Fruit fly (Drosophila melanogaster) whole organism, embryonic: ENCODE measurements around the gene CG9391.

Experiments
- Adf1 ChIP-seq: fragments of 200-800 bp; sonication (Bioruptor generic); IDR thresholded peaks from 2 replicates; pipeline ENCODE4 v1.3.6; 2022; ENCODE audit warnings: missing biosample characterization, missing genetic modification characterization
- BtbVII ChIP-seq: fragments of 200-800 bp; sonication (Bioruptor generic); optimal IDR thresholded peaks from 3 replicates; lab custom pipeline; 2017; ENCODE audit warnings: missing biosample characterization, mild to moderate bottlenecking, missing genetic modification characterization
- CG10209 ChIP-seq: fragments of 200-800 bp; sonication (Bioruptor generic); optimal IDR thresholded peaks from 3 replicates; lab custom pipeline; 2017; ENCODE audit warnings: missing biosample characterization, mild to moderate bottlenecking, missing genetic modification characterization, missing genetic modification reagents
- CG10366 ChIP-seq: fragments of 200-800 bp; sonication (Bioruptor generic); IDR thresholded peaks from 2 replicates; pipeline ENCODE4 v1.3.6; 2022; ENCODE audit warnings: missing biosample characterization, missing genetic modification characterization
- CG10543 ChIP-seq: fragments of 200-800 bp; sonication (Bioruptor generic); optimal IDR thresholded peaks from 3 replicates; lab custom pipeline; 2017; ENCODE audit warnings: missing biosample characterization, mild to moderate bottlenecking, missing genetic modification characterization, moderate library complexity
- CG11504 ChIP-seq: fragments of 200-800 bp; sonication (Bioruptor generic); optimal IDR thresholded peaks from 3 replicates; lab custom pipeline; 2019; ENCODE audit warnings: missing biosample characterization, mild to moderate bottlenecking, missing genetic modification characterization, moderate library complexity
- CG13296 ChIP-seq: fragments of 200-800 bp; sonication (Bioruptor generic); optimal IDR thresholded peaks from 3 replicates; lab custom pipeline; 2018; ENCODE audit warnings: missing biosample characterization, mild to moderate bottlenecking, missing genetic modification characterization
- CG30403 ChIP-seq: fragments of 200-800 bp; sonication (Bioruptor generic); optimal IDR thresholded peaks from 3 replicates; lab custom pipeline; 2016; ENCODE audit warnings: missing biosample characterization, missing genetic modification characterization
- CG31441 ChIP-seq: fragments of 200-800 bp; sonication (Bioruptor generic); IDR thresholded peaks from 2 replicates; pipeline ENCODE4 v1.3.6; 2022; ENCODE audit warnings: missing biosample characterization, missing genetic modification characterization
- CG32532 ChIP-seq: fragments of 200-800 bp; sonication (Bioruptor generic); IDR thresholded peaks from 2 replicates; pipeline ENCODE4 v1.3.6; 2022; ENCODE audit warnings: missing biosample characterization, missing genetic modification characterization
- CG4282 ChIP-seq: fragments of 200-800 bp; sonication (Bioruptor generic); optimal IDR thresholded peaks from 2 replicates; lab custom pipeline; 2016; ENCODE audit warnings: missing biosample characterization, missing genetic modification characterization
- CG43689 ChIP-seq: fragments of 200-800 bp; sonication (Bioruptor generic); IDR thresholded peaks from 2 replicates; pipeline ENCODE4 v1.3.6; 2022; ENCODE audit warnings: missing biosample characterization, missing genetic modification characterization
- CG6175 ChIP-seq: fragments of 200-800 bp; sonication (Bioruptor generic); IDR thresholded peaks from 3 replicates; pipeline ENCODE4 v1.3.6; 2022; ENCODE audit warnings: missing biosample characterization, missing genetic modification characterization
- CG6683 ChIP-seq: fragments of 200-800 bp; sonication (Bioruptor generic); optimal IDR thresholded peaks from 2 replicates; lab custom pipeline; 2017; ENCODE audit warnings: missing biosample characterization, mild to moderate bottlenecking, missing genetic modification characterization, missing genetic modification reagents
- CG6765 ChIP-seq: fragments of 200-800 bp; sonication (Bioruptor generic); optimal IDR thresholded peaks from 3 replicates; lab custom pipeline; 2017; ENCODE audit warnings: missing biosample characterization, mild to moderate bottlenecking, missing genetic modification characterization
- CG7987 ChIP-seq: fragments of 200-800 bp; sonication (Bioruptor generic); optimal IDR thresholded peaks from 2 replicates; lab custom pipeline; 2018; ENCODE audit warnings: missing biosample characterization, mild to moderate bottlenecking, missing genetic modification characterization, moderate library complexity
- CG8359 ChIP-seq: fragments of 200-800 bp; sonication (Bioruptor generic); optimal IDR thresholded peaks from 2 replicates; lab custom pipeline; 2017; ENCODE audit warnings: missing biosample characterization, mild to moderate bottlenecking, missing genetic modification characterization, borderline replicate concordance
- CG9727 ChIP-seq: fragments of 200-800 bp; sonication (Bioruptor generic); optimal IDR thresholded peaks from 3 replicates; lab custom pipeline; 2017; ENCODE audit warnings: missing biosample characterization, mild to moderate bottlenecking, missing genetic modification characterization
- CTCF ChIP-seq: fragments of 200-800 bp; sonication (Bioruptor generic); optimal IDR thresholded peaks from 2 replicates; lab custom pipeline; 2017; ENCODE audit warnings: missing biosample characterization, mild to moderate bottlenecking, missing genetic modification characterization, moderate library complexity
- Camta ChIP-seq: fragments of 200-800 bp; sonication (Bioruptor generic); optimal IDR thresholded peaks from 2 replicates; lab custom pipeline; 2016; ENCODE audit warnings: missing biosample characterization, missing genetic modification characterization
- Deaf1 ChIP-seq: fragments of 200-800 bp; optimal IDR thresholded peaks from 3 replicates; lab custom pipeline; 2019; ENCODE audit warnings: missing biosample characterization, mild to moderate bottlenecking, missing genetic modification characterization, moderate library complexity
- ERR ChIP-seq: fragments of 200-800 bp; sonication (Bioruptor generic); optimal IDR thresholded peaks from 2 replicates; lab custom pipeline; 2016; ENCODE audit warnings: missing biosample characterization, missing genetic modification characterization
- Eip74EF ChIP-seq, 2 experiments: fragments of 200-800 bp in 1 of 2; fragments of >200 bp in 1 of 2; sonication (Bioruptor generic) in 1 of 2; optimal IDR thresholded peaks; 2 replicates each; lab custom pipeline; 2017 to 2019; ENCODE audit warnings: missing biosample characterization in 2 of 2, missing genetic modification characterization in 2 of 2, mild to moderate bottlenecking in 1 of 2, moderate library complexity in 1 of 2
- Ets97D ChIP-seq: fragments of 200-800 bp; sonication (Bioruptor generic); optimal IDR thresholded peaks from 3 replicates; lab custom pipeline; 2016; ENCODE audit warnings: missing biosample characterization, missing genetic modification characterization
- HLH3B ChIP-seq: fragments of 200-800 bp; sonication (Bioruptor generic); IDR thresholded peaks from 2 replicates; pipeline ENCODE4 v1.3.6; 2022; ENCODE audit warnings: missing biosample characterization, missing genetic modification characterization
- Mad ChIP-seq: fragments of 200-800 bp; sonication (Bioruptor generic); optimal IDR thresholded peaks from 2 replicates; lab custom pipeline; 2016; ENCODE audit warnings: missing biosample characterization, missing genetic modification characterization
- Max ChIP-seq: fragments of 200-800 bp; sonication (Bioruptor generic); optimal IDR thresholded peaks from 2 replicates; lab custom pipeline; 2016; ENCODE audit warnings: missing biosample characterization, mild to moderate bottlenecking, missing genetic modification characterization
- Mrtf ChIP-seq: fragments of 200-800 bp; sonication (Bioruptor generic); IDR thresholded peaks from 3 replicates; pipeline ENCODE4 v1.3.6; 2022; ENCODE audit warnings: missing biosample characterization, missing genetic modification characterization
- NC2β ChIP-seq: fragments of 200-800 bp; sonication (Bioruptor generic); optimal IDR thresholded peaks from 2 replicates; lab custom pipeline; 2016; ENCODE audit warnings: missing biosample characterization, missing genetic modification characterization
- Oli ChIP-seq: fragments of 200-800 bp; sonication (Bioruptor generic); optimal IDR thresholded peaks from 2 replicates; lab custom pipeline; 2018; ENCODE audit warnings: missing biosample characterization, mild to moderate bottlenecking, missing genetic modification characterization, moderate library complexity
- Optix ChIP-seq: fragments of 200-800 bp; sonication (Bioruptor generic); IDR thresholded peaks from 3 replicates; pipeline ENCODE4 v1.3.6; 2022; ENCODE audit warnings: missing biosample characterization, missing genetic modification characterization
- Sox100B ChIP-seq: fragments of 200-800 bp; sonication (Bioruptor generic); optimal IDR thresholded peaks from 3 replicates; lab custom pipeline; 2018; ENCODE audit warnings: missing biosample characterization, mild to moderate bottlenecking, missing genetic modification characterization
- Spps ChIP-seq: fragments of 200-800 bp; sonication (Bioruptor generic); optimal IDR thresholded peaks from 2 replicates; lab custom pipeline; 2018; ENCODE audit warnings: missing biosample characterization, mild to moderate bottlenecking, missing genetic modification characterization
- Taf1 ChIP-seq: fragments of 200-800 bp; sonication (Bioruptor generic); IDR thresholded peaks from 2 replicates; pipeline ENCODE4 v1.3.6; 2022; ENCODE audit warnings: missing biosample characterization, missing genetic modification characterization
- Xbp1 ChIP-seq: fragments of 200-800 bp; sonication (Bioruptor generic); optimal IDR thresholded peaks from 3 replicates; lab custom pipeline; 2016; ENCODE audit warnings: missing biosample characterization, mild to moderate bottlenecking, missing genetic modification characterization
- cg ChIP-seq: fragments of 200-800 bp; sonication (Bioruptor generic); optimal IDR thresholded peaks from 3 replicates; lab custom pipeline; 2019; ENCODE audit warnings: missing biosample characterization, mild to moderate bottlenecking, missing genetic modification characterization, moderate library complexity
- cwo ChIP-seq: fragments of 200-800 bp; sonication (Bioruptor generic); optimal IDR thresholded peaks from 3 replicates; lab custom pipeline; 2017; ENCODE audit warnings: missing biosample characterization, missing genetic modification characterization, mild to moderate bottlenecking, moderate library complexity, missing genetic modification reagents
- dimm ChIP-seq: fragments of 200-800 bp; sonication (Bioruptor generic); IDR thresholded peaks from 2 replicates; pipeline ENCODE4 v1.3.6; 2022; ENCODE audit warnings: missing biosample characterization, missing genetic modification characterization
- dmrt99B ChIP-seq: fragments of 200-800 bp; sonication (Bioruptor generic); optimal IDR thresholded peaks from 2 replicates; lab custom pipeline; 2018; ENCODE audit warnings: missing biosample characterization, mild to moderate bottlenecking, missing genetic modification characterization, moderate library complexity
- gem ChIP-seq: fragments of 200-800 bp; sonication (Bioruptor generic); optimal IDR thresholded peaks from 2 replicates; lab custom pipeline; 2019; ENCODE audit warnings: missing biosample characterization, mild to moderate bottlenecking, missing genetic modification characterization, moderate library complexity
- gt ChIP-seq: fragments of 200-800 bp; sonication (Bioruptor generic); IDR thresholded peaks from 2 replicates; pipeline ENCODE4 v1.3.6; 2022; ENCODE audit warnings: missing biosample characterization, missing genetic modification characterization
- ind ChIP-seq: fragments of 200-800 bp; sonication (Bioruptor generic); optimal IDR thresholded peaks from 3 replicates; lab custom pipeline; 2016; ENCODE audit warnings: missing biosample characterization, missing genetic modification characterization
- lilli ChIP-seq: fragments of 200-800 bp; sonication (Bioruptor generic); optimal IDR thresholded peaks from 3 replicates; lab custom pipeline; 2016; ENCODE audit warnings: missing biosample characterization, missing genetic modification characterization
- lov ChIP-seq, 2 experiments: fragments of 200-800 bp in 1 of 2; fragments of >200 bp in 1 of 2; sonication (Bioruptor generic) in 1 of 2; IDR thresholded peaks in 1 of 2; optimal IDR thresholded peaks in 1 of 2; 2 replicates in 1 of 2; 3 replicates in 1 of 2; pipeline versions ENCODE4 v1.3.6 to Lab custom; 2017 to 2022; ENCODE audit warnings: missing biosample characterization in 1 of 2, missing genetic modification characterization in 1 of 2
- mld ChIP-seq: fragments of 200-800 bp; sonication (Bioruptor generic); IDR thresholded peaks from 3 replicates; pipeline ENCODE4 v1.3.6; 2022; ENCODE audit warnings: missing biosample characterization, missing genetic modification characterization; ENCODE audit not compliant: partially characterized antibody
- nom ChIP-seq: fragments of 200-800 bp; sonication (Bioruptor generic); optimal IDR thresholded peaks from 2 replicates; lab custom pipeline; 2017; ENCODE audit warnings: missing biosample characterization, missing genetic modification characterization, mild to moderate bottlenecking, moderate library complexity, missing genetic modification reagents
- onecut ChIP-seq: fragments of 200-800 bp; sonication (Bioruptor generic); IDR thresholded peaks from 2 replicates; pipeline ENCODE4 v1.3.6; 2022; ENCODE audit warnings: missing biosample characterization, missing genetic modification characterization
- usp ChIP-seq: fragments of >200 bp; optimal IDR thresholded peaks from 2 replicates; lab custom pipeline; 2017; ENCODE audit warnings: missing biosample characterization, missing genetic modification characterization
- zf30C ChIP-seq: fragments of 200-800 bp; sonication (Bioruptor generic); optimal IDR thresholded peaks from 3 replicates; lab custom pipeline; 2018; ENCODE audit warnings: missing biosample characterization, mild to moderate bottlenecking, missing genetic modification characterization
- zfh1 ChIP-seq: fragments of 200-800 bp; sonication (Bioruptor generic); IDR thresholded peaks from 3 replicates; pipeline ENCODE4 v1.3.6; 2022; ENCODE audit warnings: missing biosample characterization, missing genetic modification characterization

CG9391 gene

DNA sequence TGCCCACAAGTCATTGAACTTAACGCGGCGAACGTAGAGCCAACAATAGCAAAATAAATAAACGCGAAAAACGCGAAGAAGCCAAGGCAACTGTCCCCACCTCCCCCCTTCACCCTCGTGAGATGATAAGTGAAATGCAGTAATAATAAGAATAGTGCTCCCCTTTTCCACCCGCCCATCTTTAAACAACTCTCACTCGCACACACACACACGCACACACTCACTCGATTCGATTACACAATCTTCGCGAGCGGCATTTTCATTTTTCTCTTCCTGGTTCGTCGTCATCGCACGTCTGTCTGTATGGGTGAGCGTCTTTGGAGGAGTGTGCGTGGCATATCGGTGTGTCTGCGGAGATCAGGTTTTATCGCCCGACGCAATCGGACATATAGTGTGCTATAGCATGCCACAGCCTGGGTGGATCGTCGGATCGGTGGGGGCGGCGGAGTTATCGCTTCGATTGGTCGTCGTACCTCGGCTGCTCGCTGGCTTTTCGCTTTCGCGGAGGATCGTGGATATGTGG, 43.4 kb downstream of the CG9391 start (continued):
- TF ChIP-seq gt (GFP tag; lab: Robert Waterston, UW) = no peak
- TF ChIP-seq CG4282 (GFP tag; lab: Kevin White, UChicago) = no peak
- no peak for TF ChIP-seq CG10543
- no peak for TF ChIP-seq HLH3B (GFP tag; lab: Robert Waterston, UW)
- peak; percentile 76 for TF ChIP-seq cg (GFP tag; lab: Kevin White, UChicago)
- TF ChIP-seq CG6175 (GFP tag; lab: Robert Waterston, UW) = 0 out of 3 replicates have a peak, but pooled peaks have one; percentile 8
- no peak for TF ChIP-seq zf30C (GFP tag; lab: Kevin White, UChicago)
- no peak for TF ChIP-seq Sox100B (GFP tag; lab: Kevin White, UChicago)
- peak in 1 of 2 experiments; percentile 87 for TF ChIP-seq Eip74EF (GFP tag; optimal IDR thresholded peaks at IDR 0.05; lab: Kevin White, UChicago)
- no peak for TF ChIP-seq Ets97D (GFP tag; lab: Kevin White, UChicago)
- no peak for TF ChIP-seq BtbVII
- no peak for TF ChIP-seq ERR (GFP tag; lab: Kevin White, UChicago)
- no peak for TF ChIP-seq CG6765
- peak; percentile 68 for TF ChIP-seq Deaf1 (tag; lab: Kevin White, UChicago)
- TF ChIP-seq CG9727 (GFP tag; lab: Kevin White, UChicago) = no peak
- TF ChIP-seq CG10366 = no peak

DNA sequence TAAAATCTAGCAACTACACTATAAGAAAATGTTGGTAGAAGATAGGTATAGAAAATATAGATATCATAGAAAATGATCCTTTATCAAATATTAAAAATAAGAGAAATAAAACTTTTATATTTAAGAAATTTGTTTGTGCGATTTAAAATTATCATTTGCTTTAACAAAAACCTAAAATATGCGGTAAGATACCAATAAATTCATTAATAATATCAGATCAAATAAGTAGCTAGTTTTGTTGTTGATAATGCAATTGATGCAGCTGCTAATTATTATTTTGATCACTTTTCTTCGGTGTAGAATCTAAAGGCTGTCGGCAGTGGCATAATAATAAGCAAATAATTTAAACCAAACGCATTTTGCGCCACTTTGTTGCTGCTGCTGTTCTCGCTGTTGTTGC, 43.9 kb downstream of the CG9391 start:
- TF ChIP-seq CG11504 (peak; percentile 32), mld (GFP tag; lab: Robert Waterston, UW) (no peak), dmrt99B (peak; percentile 21), CG10209 (GFP tag; lab: Kevin White, UChicago) (no peak), Taf1 (GFP tag; lab: Robert Waterston, UW) (no peak), gem (tag; lab: Kevin White, UChicago) (peak; percentile 38), CG13296 (GFP tag; lab: Kevin White, UChicago) (no peak), Mrtf (no peak), CG7987 (no peak), CG30403 (GFP tag; lab: Kevin White, UChicago) (peak; percentile 15), CG31441 (GFP tag; lab: Robert Waterston, UW) (peak; percentile 11; the same call in 1 of the 2 replicates), Adf1 (no peak)

DNA sequence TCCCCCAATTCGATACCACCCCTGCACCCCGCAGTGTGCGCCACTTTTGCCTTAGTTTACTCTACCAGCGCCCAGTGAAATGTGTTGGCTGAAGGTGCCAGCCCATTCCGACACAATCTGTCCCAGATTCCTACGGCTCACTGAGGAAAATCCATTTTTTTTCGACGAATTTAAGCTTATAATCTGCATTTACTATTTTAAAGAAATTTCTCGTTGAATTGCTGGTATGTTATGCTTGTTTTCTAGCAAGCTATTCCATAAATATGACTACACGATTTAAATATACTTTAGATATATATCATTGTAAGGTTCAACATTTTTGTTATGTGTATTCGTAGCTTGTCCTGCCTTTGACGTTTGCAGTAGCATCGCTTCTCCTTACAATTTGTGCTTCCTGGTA, 44.9 kb downstream of the CG9391 start:
- TF ChIP-seq usp (GFP tag; lab: Kevin White, UChicago) (no peak), Optix (no peak), CTCF (no peak), onecut (no peak), CG10209 (GFP tag; lab: Kevin White, UChicago) (no peak), NC2β (GFP tag; lab: Kevin White, UChicago) (no peak), Mad (no peak), CG43689 (GFP tag; lab: Robert Waterston, UW) (no peak), ind (GFP tag; lab: Kevin White, UChicago) (no peak), nom (GFP tag; lab: Kevin White, UChicago) (no peak), Xbp1 (peak; percentile 22), cwo (GFP tag; lab: Kevin White, UChicago) (no peak), Camta (GFP tag; lab: Kevin White, UChicago) (no peak), lilli (GFP tag; lab: Kevin White, UChicago) (no peak), lov (optimal IDR thresholded peaks at IDR 0.05; lab: Kevin White, UChicago) (no peak), lov (GFP tag; IDR thresholded peaks at IDR 0.05; lab: Robert Waterston, UW) (no peak), CG32532 (GFP tag; lab: Robert Waterston, UW) (no peak), Spps (tag; lab: Kevin White, UChicago) (no peak), CG8359 (no peak), dimm (GFP tag; lab: Robert Waterston, UW) (no peak), zfh1 (no peak), Max (GFP tag; lab: Kevin White, UChicago) (no peak), Oli (tag; lab: Kevin White, UChicago) (peak; percentile 18), CG6683 (no peak)
